Fruit fly (Drosophila melanogaster) whole organism, prepupa: ENCODE measurements around the gene CG46303.
A peak's percentile ranks its signal among the peaks of the same experiment; 100 is the strongest.

Source experiments
- Blimp-1 ChIP-seq: fragments of 200-800 bp; sonication (Bioruptor generic); optimal IDR thresholded peaks from 3 replicates; lab custom pipeline; 2017; ENCODE audit warnings: missing biosample characterization, missing genetic modification characterization, mild to moderate bottlenecking, moderate library complexity, missing genetic modification reagents
- CG10669 ChIP-seq: fragments of 200-800 bp; sonication (Bioruptor generic); optimal IDR thresholded peaks from 3 replicates; lab custom pipeline; 2018; ENCODE audit warnings: missing biosample characterization, mild to moderate bottlenecking, missing genetic modification characterization, moderate library complexity
- CG11294 ChIP-seq: fragments of 200-800 bp; sonication (Bioruptor generic); IDR thresholded peaks from 2 replicates; pipeline ENCODE4 v1.3.6; 2022; ENCODE audit warnings: missing biosample characterization, missing genetic modification characterization
- CG1621 ChIP-seq: fragments of 200-800 bp; sonication (Bioruptor generic); optimal IDR thresholded peaks from 3 replicates; lab custom pipeline; 2018; ENCODE audit warnings: missing biosample characterization, mild to moderate bottlenecking, missing genetic modification characterization
- CG3032 ChIP-seq: fragments of 200-800 bp; optimal IDR thresholded peaks from 2 replicates; lab custom pipeline; 2019; ENCODE audit warnings: missing biosample characterization, mild to moderate bottlenecking, missing genetic modification characterization, moderate library complexity
- CG34406 ChIP-seq: fragments of 200-800 bp; sonication (Bioruptor generic); optimal IDR thresholded peaks from 3 replicates; lab custom pipeline; 2016; ENCODE audit warnings: missing biosample characterization, missing genetic modification characterization
- CG4318 ChIP-seq: fragments of 200-800 bp; sonication (Bioruptor generic); optimal IDR thresholded peaks from 3 replicates; lab custom pipeline; 2017; ENCODE audit warnings: missing biosample characterization, mild to moderate bottlenecking, missing genetic modification characterization
- CG6854 ChIP-seq: fragments of 200-800 bp; sonication (Bioruptor generic); optimal IDR thresholded peaks from 2 replicates; lab custom pipeline; 2017; ENCODE audit warnings: missing biosample characterization, mild to moderate bottlenecking, missing genetic modification characterization
- CG7368 ChIP-seq: fragments of 200-800 bp; sonication (Bioruptor generic); optimal IDR thresholded peaks from 3 replicates; lab custom pipeline; 2016; ENCODE audit warnings: missing biosample characterization, missing genetic modification characterization
- CG8119 ChIP-seq: fragments of 200-800 bp; sonication (Bioruptor generic); IDR thresholded peaks from 3 replicates; pipeline ENCODE4 v1.3.6; 2022; ENCODE audit warnings: missing biosample characterization, missing genetic modification characterization
- CG8319 ChIP-seq: fragments of 200-800 bp; sonication (Bioruptor generic); optimal IDR thresholded peaks from 3 replicates; lab custom pipeline; 2016; ENCODE audit warnings: missing biosample characterization, missing genetic modification characterization
- CG8632 ChIP-seq: fragments of 200-800 bp; sonication (Bioruptor generic); optimal IDR thresholded peaks from 3 replicates; lab custom pipeline; 2016; ENCODE audit warnings: missing biosample characterization, missing genetic modification characterization
- Eip75B ChIP-seq: fragments of 200-800 bp; sonication (Bioruptor generic); optimal IDR thresholded peaks from 3 replicates; lab custom pipeline; 2016; ENCODE audit warnings: missing biosample characterization, missing genetic modification characterization
- Eip78C ChIP-seq: fragments of 200-800 bp; sonication (Bioruptor generic); peaks from one replicate; lab custom pipeline; 2016; ENCODE audit warnings: missing biosample characterization, missing genetic modification characterization
- Ets21C ChIP-seq: fragments of 200-800 bp; sonication (Bioruptor generic); optimal IDR thresholded peaks from 3 replicates; lab custom pipeline; 2016; ENCODE audit warnings: missing biosample characterization, missing genetic modification characterization
- Ets96B ChIP-seq: fragments of 200-800 bp; optimal IDR thresholded peaks from 2 replicates; lab custom pipeline; 2019; ENCODE audit warnings: missing biosample characterization, mild to moderate bottlenecking, missing genetic modification characterization, moderate library complexity
- Gug ChIP-seq: fragments of 200-800 bp; sonication (Bioruptor generic); IDR thresholded peaks from 2 replicates; pipeline ENCODE4 v1.3.6; 2022; ENCODE audit warnings: missing biosample characterization, missing genetic modification characterization
- Met ChIP-seq: fragments of 200-800 bp; sonication (Bioruptor generic); optimal IDR thresholded peaks from 3 replicates; lab custom pipeline; 2016; ENCODE audit warnings: missing biosample characterization, missing genetic modification characterization
- OdsH ChIP-seq: fragments of 200-800 bp; sonication (Bioruptor generic); optimal IDR thresholded peaks from 3 replicates; lab custom pipeline; 2016; ENCODE audit warnings: missing biosample characterization, missing genetic modification characterization
- Sox14 ChIP-seq: fragments of 200-800 bp; sonication (Bioruptor generic); optimal IDR thresholded peaks from 3 replicates; lab custom pipeline; 2016; ENCODE audit warnings: missing biosample characterization, missing genetic modification characterization
- achi ChIP-seq: fragments of 200-800 bp; sonication (Bioruptor generic); optimal IDR thresholded peaks from 3 replicates; lab custom pipeline; 2016; ENCODE audit warnings: missing biosample characterization, missing genetic modification characterization
- acj6 ChIP-seq: fragments of 200-800 bp; sonication (Bioruptor generic); optimal IDR thresholded peaks from 3 replicates; lab custom pipeline; 2016; ENCODE audit warnings: missing biosample characterization, missing genetic modification characterization
- cyc ChIP-seq: fragments of 200-800 bp; sonication (Bioruptor generic); optimal IDR thresholded peaks from 3 replicates; lab custom pipeline; 2016; ENCODE audit warnings: missing biosample characterization, missing genetic modification characterization
- dac ChIP-seq: fragments of 200-800 bp; sonication (Bioruptor generic); optimal IDR thresholded peaks from 2 replicates; lab custom pipeline; 2017; ENCODE audit warnings: missing biosample characterization, mild to moderate bottlenecking, missing genetic modification characterization
- eg ChIP-seq: fragments of 200-800 bp; sonication (Bioruptor generic); IDR thresholded peaks from 3 replicates; pipeline ENCODE4 v1.3.6; 2022; ENCODE audit warnings: missing biosample characterization, missing genetic modification characterization
- fd59A ChIP-seq: fragments of 200-800 bp; sonication (Bioruptor generic); optimal IDR thresholded peaks from 2 replicates; lab custom pipeline; 2017; ENCODE audit warnings: missing biosample characterization, mild to moderate bottlenecking, missing genetic modification characterization, missing genetic modification reagents
- fd85E ChIP-seq: fragments of 200-800 bp; sonication (Bioruptor generic); optimal IDR thresholded peaks from 3 replicates; lab custom pipeline; 2016; ENCODE audit warnings: missing biosample characterization, missing genetic modification characterization
- fkh ChIP-seq: fragments of 200-800 bp; sonication (Bioruptor generic); optimal IDR thresholded peaks from 3 replicates; lab custom pipeline; 2017; ENCODE audit warnings: missing biosample characterization, mild to moderate bottlenecking, missing genetic modification characterization, moderate library complexity
- lz ChIP-seq: fragments of 200-800 bp; sonication (Bioruptor generic); optimal IDR thresholded peaks from 3 replicates; lab custom pipeline; 2016; ENCODE audit warnings: missing biosample characterization, missing genetic modification characterization
- net ChIP-seq: fragments of 200-800 bp; sonication (Bioruptor generic); optimal IDR thresholded peaks from 3 replicates; lab custom pipeline; 2016; ENCODE audit warnings: missing biosample characterization, missing genetic modification characterization
- pdm3 ChIP-seq: fragments of 200-800 bp; sonication (Bioruptor generic); optimal IDR thresholded peaks from 3 replicates; lab custom pipeline; 2016; ENCODE audit warnings: missing biosample characterization, missing genetic modification characterization
- salr ChIP-seq, 2 experiments: fragments of 200-800 bp; sonication (Bioruptor generic); optimal IDR thresholded peaks; 3 replicates each; lab custom pipeline; 2016 to 2018; ENCODE audit warnings: missing biosample characterization in 2 of 2, missing genetic modification characterization in 2 of 2, mild to moderate bottlenecking in 1 of 2
- spab ChIP-seq: fragments of 200-800 bp; sonication (Bioruptor generic); optimal IDR thresholded peaks from 2 replicates; lab custom pipeline; 2017; ENCODE audit warnings: missing biosample characterization, mild to moderate bottlenecking, missing genetic modification characterization, missing genetic modification reagents
- svp ChIP-seq: fragments of 200-800 bp; sonication (Bioruptor generic); peaks from one replicate; lab custom pipeline; 2016; ENCODE audit warnings: missing biosample characterization, missing genetic modification characterization
- topi ChIP-seq: fragments of 200-800 bp; sonication (Bioruptor generic); optimal IDR thresholded peaks from 3 replicates; lab custom pipeline; 2016; ENCODE audit warnings: missing biosample characterization, missing genetic modification characterization
- vri ChIP-seq: fragments of 200-800 bp; sonication (Bioruptor generic); optimal IDR thresholded peaks from 3 replicates; lab custom pipeline; 2016; ENCODE audit warnings: missing biosample characterization, mild to moderate bottlenecking, missing genetic modification characterization

The CG46303 gene

DNA sequence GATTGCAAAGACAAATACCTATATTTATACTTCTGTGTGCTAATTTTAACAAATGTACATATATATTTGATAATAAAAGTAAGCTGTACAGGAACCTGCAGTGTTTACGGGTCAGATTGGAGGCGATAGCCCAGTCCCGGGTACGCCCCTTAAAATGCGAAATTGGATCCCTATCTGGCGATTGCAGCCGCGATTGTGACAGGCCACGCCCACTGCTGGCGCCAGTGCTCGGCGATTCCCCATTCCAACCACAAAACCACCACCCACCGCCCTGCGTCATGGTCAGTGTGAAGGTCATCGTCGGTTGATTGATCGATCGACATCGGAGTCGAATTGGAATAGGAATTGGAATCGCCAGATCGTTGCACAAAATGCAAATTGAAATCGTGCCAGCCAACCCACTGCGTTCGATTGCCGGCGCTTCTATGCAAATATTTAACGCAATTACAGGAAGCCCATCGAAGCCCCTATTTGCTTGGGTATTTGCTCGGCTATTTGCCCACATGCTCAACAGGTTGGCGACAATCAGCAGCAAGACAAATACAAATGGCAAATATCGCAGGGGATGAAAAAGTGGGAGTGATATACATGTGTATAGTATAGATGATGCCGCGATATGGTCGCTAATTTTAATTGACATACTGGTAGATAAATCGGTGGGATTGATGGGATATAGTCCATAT is 17.1 kb downstream of the CG46303 start (continued):
- TF ChIP-seq CG34406 (GFP tag; lab: Kevin White, UChicago) (peak; percentile 19), OdsH (GFP tag; lab: Kevin White, UChicago) (peak; percentile 51), spab (peak; percentile 35), Eip78C (peak; percentile 83), Blimp-1 (no peak), dac (GFP tag; lab: Kevin White, UChicago) (no peak), Gug (GFP tag; lab: Robert Waterston, UW) (0 out of 2 replicates have a peak, but pooled peaks have one; percentile 13), cyc (no peak), achi (GFP tag; lab: Kevin White, UChicago) (peak; percentile 2), acj6 (GFP tag; lab: Kevin White, UChicago) (peak; percentile 31), Ets96B (tag; lab: Kevin White, UChicago) (no peak), svp (GFP tag; lab: Kevin White, UChicago) (peak; percentile 91), CG8632 (GFP tag; lab: Kevin White, UChicago) (peak; percentile 53), CG7368 (GFP tag; lab: Kevin White, UChicago) (peak; percentile 39), CG3032 (tag; lab: Kevin White, UChicago) (peak; percentile 19), Sox14 (GFP tag; lab: Kevin White, UChicago) (no peak)
- TF ChIP-seq, all 60 proteins: peak for 24

DNA sequence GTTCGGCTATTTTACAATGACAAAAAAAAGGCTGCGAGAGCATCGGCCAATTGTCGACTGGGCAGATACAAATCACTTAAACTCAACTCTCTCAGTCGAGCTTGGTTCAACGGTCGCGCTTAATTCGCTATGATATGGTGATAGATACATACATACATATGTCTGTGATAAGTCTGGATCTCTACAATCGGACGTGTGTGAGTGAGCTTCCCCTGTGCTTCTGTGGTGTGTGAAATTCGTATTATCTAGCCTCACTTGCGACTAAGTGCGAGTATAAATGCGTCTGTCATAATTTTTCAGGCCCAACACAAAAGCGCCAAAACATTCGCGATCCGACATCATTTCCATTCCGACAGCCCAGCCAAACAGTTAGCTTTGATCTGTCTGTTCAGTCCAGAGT is 19.1 kb downstream of the CG46303 start, which contains the start of gene CG1213:
Gene CG1213, plus strand, starts transcription at position 301 of the 400 bp plus-strand sequence.
- TF ChIP-seq Ets21C (GFP tag; lab: Kevin White, UChicago) (no peak), CG10669 (GFP tag; lab: Kevin White, UChicago) (no peak), Met (no peak), fkh (GFP tag; lab: Kevin White, UChicago) (no peak), Gug (GFP tag; lab: Robert Waterston, UW) (no peak), pdm3 (GFP tag; lab: Kevin White, UChicago) (no peak), net (no peak)
- TF ChIP-seq, all 60 proteins: peak for 0

DNA sequence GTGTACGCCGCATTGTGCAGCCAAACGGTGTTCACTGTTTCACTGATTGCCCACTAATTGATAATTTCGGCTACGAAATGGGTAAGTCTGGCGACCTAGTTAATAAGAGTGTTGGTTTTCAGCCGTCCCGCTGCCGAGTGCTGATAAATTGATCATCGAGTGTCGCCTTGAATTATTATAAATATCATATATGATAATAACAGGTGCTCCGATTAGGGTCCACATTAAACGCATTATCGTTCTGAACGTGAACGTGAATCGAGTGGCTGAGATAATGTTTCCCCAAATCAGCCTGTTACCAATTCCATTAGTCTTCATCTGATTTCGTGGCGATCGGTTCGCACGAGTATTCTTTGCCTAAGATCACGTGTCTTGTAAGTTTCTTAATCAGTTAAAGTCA is 19.5 kb downstream of the CG46303 start:
- TF ChIP-seq vri (GFP tag; lab: Kevin White, UChicago): peak; percentile 21
- no peak for TF ChIP-seq Eip75B (GFP tag; lab: Kevin White, UChicago)

DNA sequence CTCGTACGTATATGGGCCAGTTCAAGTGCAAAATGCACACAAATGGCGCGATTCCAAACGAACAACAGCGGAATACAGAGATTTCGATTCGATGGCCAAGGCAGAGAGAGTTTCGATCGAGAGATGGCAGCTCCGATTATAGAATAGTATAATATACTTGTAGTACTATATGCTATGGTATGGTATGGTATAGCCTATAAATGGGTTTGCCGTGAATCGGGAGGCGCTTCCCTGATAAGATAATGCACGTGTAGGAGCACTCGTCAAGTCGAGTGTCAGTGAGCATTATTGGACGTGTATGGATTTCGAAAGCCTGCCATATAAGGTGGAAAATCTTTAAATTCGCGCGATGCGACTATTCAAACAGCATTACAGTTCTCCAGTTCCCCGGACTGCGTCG is 21.7 kb downstream of the CG46303 start:
- TF ChIP-seq topi (GFP tag; lab: Kevin White, UChicago) (no peak), svp (GFP tag; lab: Kevin White, UChicago) (peak; percentile 88)

DNA sequence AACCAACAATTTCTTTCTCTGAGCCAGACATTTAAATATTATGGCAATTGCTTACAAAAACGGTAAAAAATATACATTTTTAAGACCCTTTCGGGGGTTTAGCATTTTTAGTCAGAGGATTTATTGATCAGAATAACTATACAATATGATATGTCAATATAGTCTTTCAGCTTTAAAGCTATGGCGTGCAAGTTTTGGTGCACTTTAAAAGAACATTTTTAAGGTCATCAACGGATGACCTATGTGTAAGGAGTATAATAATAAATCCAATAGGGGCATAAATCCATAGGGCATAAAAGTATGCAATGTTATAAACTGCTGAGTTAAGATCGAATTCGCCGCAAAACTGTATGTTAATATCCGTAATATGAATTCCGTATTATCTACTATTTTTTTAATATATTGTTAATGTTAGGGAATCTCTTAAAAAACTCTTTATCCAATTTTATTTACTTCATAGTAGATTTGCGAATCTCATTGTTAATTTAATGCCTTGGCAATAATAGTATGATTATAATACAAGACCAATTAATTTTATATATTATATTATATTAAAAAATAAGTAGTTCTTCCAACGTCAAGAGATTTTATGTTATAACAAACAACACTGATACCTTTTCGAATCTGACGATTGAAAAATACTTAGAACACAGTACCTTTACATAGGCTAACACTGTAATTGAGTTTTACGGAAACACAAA is 24.9 kb downstream of the CG46303 start, which contains the start of gene CG14676:
Gene CG14676, plus strand, starts transcription at position 651 of the 701 bp plus-strand sequence.
- TF ChIP-seq CG8319 (GFP tag; lab: Kevin White, UChicago): no peak
- peak; percentile 93 for TF ChIP-seq svp (GFP tag; lab: Kevin White, UChicago)
- TF ChIP-seq, all 60 proteins: peak for 1

DNA sequence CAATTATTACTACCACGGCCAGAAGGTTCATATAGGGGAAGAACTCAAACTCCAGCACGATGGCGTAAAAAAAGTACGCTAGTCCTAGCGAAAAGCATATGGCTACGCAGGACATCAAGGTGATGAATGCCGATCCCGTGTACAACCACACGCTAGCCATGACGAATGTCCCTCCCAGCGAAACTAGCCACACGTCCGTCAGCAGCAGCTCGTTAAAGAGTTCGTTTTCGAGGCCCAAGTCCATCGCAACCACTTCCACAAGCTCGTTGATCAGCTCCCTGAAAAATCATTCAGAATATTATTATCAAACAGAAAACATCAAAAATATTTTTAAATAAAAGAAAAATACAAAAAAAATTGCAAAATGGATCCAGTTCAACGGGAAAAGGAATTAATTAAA is 31.3 kb downstream of the CG46303 start, which contains the start of gene CG34287:
Gene CG34287, plus strand, starts transcription at position 301 of the 400 bp plus-strand sequence.
- no peak for TF ChIP-seq lz (GFP tag; lab: Kevin White, UChicago)
- TF ChIP-seq fd59A (GFP tag; lab: Kevin White, UChicago): no peak
- TF ChIP-seq Sox14 (GFP tag; lab: Kevin White, UChicago): no peak
- no peak for TF ChIP-seq CG7368 (GFP tag; lab: Kevin White, UChicago)
- no peak for TF ChIP-seq CG11294 (GFP tag; lab: Robert Waterston, UW)
- TF ChIP-seq CG1621 (tag; lab: Kevin White, UChicago): no peak
- TF ChIP-seq CG6854 (GFP tag; lab: Kevin White, UChicago): no peak
- TF ChIP-seq fkh (GFP tag; lab: Kevin White, UChicago): no peak
- no peak for TF ChIP-seq cyc
- TF ChIP-seq salr (GFP tag; optimal IDR thresholded peaks at IDR 0.05; lab: Kevin White, UChicago): no peak
- TF ChIP-seq CG4318: no peak
- TF ChIP-seq fd85E (GFP tag; lab: Kevin White, UChicago): no peak
- no peak for TF ChIP-seq CG34406 (GFP tag; lab: Kevin White, UChicago)
- TF ChIP-seq Ets21C (GFP tag; lab: Kevin White, UChicago): no peak
- no peak for TF ChIP-seq Blimp-1
- TF ChIP-seq eg (GFP tag; lab: Robert Waterston, UW): no peak
- no peak for TF ChIP-seq CG8119 (GFP tag; lab: Robert Waterston, UW)
- no peak for TF ChIP-seq svp (GFP tag; lab: Kevin White, UChicago)
